Fruit fly (Drosophila melanogaster) whole organism, embryonic: ENCODE results near the gene Cyp4d1.

Source experiments
- Ada2b ChIP-seq: fragments of 200-800 bp; sonication (Bioruptor generic); IDR thresholded peaks from 2 replicates; pipeline ENCODE4 v1.3.6; 2022; ENCODE audit warnings: missing biosample characterization, missing genetic modification characterization
- Aef1 ChIP-seq: fragments of 200-800 bp; sonication (Bioruptor generic); IDR thresholded peaks from 3 replicates; pipeline ENCODE4 v1.3.6; 2022; ENCODE audit warnings: missing biosample characterization, missing genetic modification characterization
- Bteb2 ChIP-seq: fragments of 200-800 bp; sonication (Bioruptor generic); optimal IDR thresholded peaks from 2 replicates; lab custom pipeline; 2016; ENCODE audit warnings: missing biosample characterization, missing genetic modification characterization
- CG1024 ChIP-seq: fragments of 200-800 bp; sonication (Bioruptor generic); IDR thresholded peaks from 2 replicates; pipeline ENCODE4 v1.3.6; 2022; ENCODE audit warnings: missing biosample characterization, missing genetic modification characterization
- CG11695 ChIP-seq: fragments of 200-800 bp; sonication (Bioruptor generic); IDR thresholded peaks from 3 replicates; pipeline ENCODE4 v1.3.6; 2022; ENCODE audit warnings: missing biosample characterization, missing genetic modification characterization
- CG11723 ChIP-seq: fragments of 200-800 bp; sonication (Bioruptor generic); optimal IDR thresholded peaks from 2 replicates; lab custom pipeline; 2017; ENCODE audit warnings: missing biosample characterization, mild to moderate bottlenecking, missing genetic modification characterization
- CG12236 ChIP-seq: fragments of 200-800 bp; sonication (Bioruptor generic); optimal IDR thresholded peaks from 2 replicates; lab custom pipeline; 2016; ENCODE audit warnings: missing biosample characterization, missing genetic modification characterization
- CG12769 ChIP-seq: fragments of 200-800 bp; sonication (Bioruptor generic); optimal IDR thresholded peaks from 2 replicates; lab custom pipeline; 2019; ENCODE audit warnings: missing biosample characterization, mild to moderate bottlenecking, missing genetic modification characterization, moderate library complexity
- CG14860 ChIP-seq: fragments of 200-800 bp; sonication (Bioruptor generic); IDR thresholded peaks from 3 replicates; pipeline ENCODE4 v1.3.6; 2022; ENCODE audit warnings: missing biosample characterization, missing genetic modification characterization; ENCODE audit not compliant: partially characterized antibody
- CG15601 ChIP-seq: fragments of 200-800 bp; sonication (Bioruptor generic); optimal IDR thresholded peaks from 3 replicates; lab custom pipeline; 2019; ENCODE audit warnings: missing biosample characterization, mild to moderate bottlenecking, missing genetic modification characterization, moderate library complexity
- CG16813 ChIP-seq: fragments of 200-800 bp; sonication (Bioruptor generic); IDR thresholded peaks from 3 replicates; pipeline ENCODE4 v1.3.6; 2022; ENCODE audit warnings: missing biosample characterization, missing genetic modification characterization; ENCODE audit not compliant: partially characterized antibody
- CG17802 ChIP-seq: fragments of 200-800 bp; sonication (Bioruptor generic); optimal IDR thresholded peaks from 2 replicates; lab custom pipeline; 2018; ENCODE audit warnings: missing biosample characterization, mild to moderate bottlenecking, missing genetic modification characterization, moderate library complexity
- CG18764 ChIP-seq: fragments of 200-800 bp; sonication (Bioruptor generic); optimal IDR thresholded peaks from 3 replicates; lab custom pipeline; 2016; ENCODE audit warnings: missing biosample characterization, missing genetic modification characterization
- CG30403 ChIP-seq: fragments of 200-800 bp; sonication (Bioruptor generic); optimal IDR thresholded peaks from 3 replicates; lab custom pipeline; 2016; ENCODE audit warnings: missing biosample characterization, missing genetic modification characterization
- CG31224 ChIP-seq: fragments of 200-800 bp; sonication (Bioruptor generic); IDR thresholded peaks from 2 replicates; pipeline ENCODE4 v1.3.6; 2022; ENCODE audit warnings: missing biosample characterization, missing genetic modification characterization
- CG31365 ChIP-seq: fragments of 200-800 bp; sonication (Bioruptor generic); optimal IDR thresholded peaks from 2 replicates; lab custom pipeline; 2018; ENCODE audit warnings: missing biosample characterization, mild to moderate bottlenecking, missing genetic modification characterization
- CG31441 ChIP-seq: fragments of 200-800 bp; sonication (Bioruptor generic); IDR thresholded peaks from 2 replicates; pipeline ENCODE4 v1.3.6; 2022; ENCODE audit warnings: missing biosample characterization, missing genetic modification characterization
- CG3163 ChIP-seq: fragments of 200-800 bp; sonication (Bioruptor generic); optimal IDR thresholded peaks from 3 replicates; lab custom pipeline; 2016; ENCODE audit warnings: missing biosample characterization, missing genetic modification characterization
- CG32772 ChIP-seq: fragments of 200-800 bp; sonication (Bioruptor generic); IDR thresholded peaks from 2 replicates; pipeline ENCODE4 v1.3.6; 2022; ENCODE audit warnings: missing biosample characterization, missing genetic modification characterization
- CG5953 ChIP-seq: fragments of 200-800 bp; sonication (Bioruptor generic); IDR thresholded peaks from 2 replicates; pipeline ENCODE4 v1.3.6; 2022; ENCODE audit warnings: missing biosample characterization, missing genetic modification characterization
- CG8924 ChIP-seq: fragments of 200-800 bp; optimal IDR thresholded peaks from 3 replicates; lab custom pipeline; 2019; ENCODE audit warnings: missing biosample characterization, mild to moderate bottlenecking, missing genetic modification characterization, moderate library complexity
- CG9437 ChIP-seq: fragments of 200-800 bp; sonication (Bioruptor generic); optimal IDR thresholded peaks from 2 replicates; lab custom pipeline; 2018; ENCODE audit warnings: missing biosample characterization, mild to moderate bottlenecking, missing genetic modification characterization
- CG9797 ChIP-seq: fragments of 200-800 bp; sonication (Bioruptor generic); optimal IDR thresholded peaks from 3 replicates; lab custom pipeline; 2018; ENCODE audit warnings: missing biosample characterization, mild to moderate bottlenecking, missing genetic modification characterization
- CG9817 ChIP-seq: fragments of 200-800 bp; sonication (Bioruptor generic); optimal IDR thresholded peaks from 2 replicates; lab custom pipeline; 2018; ENCODE audit warnings: missing biosample characterization, mild to moderate bottlenecking, missing genetic modification characterization, moderate library complexity
- Dip3 ChIP-seq: fragments of 200-800 bp; sonication (Bioruptor generic); optimal IDR thresholded peaks from 3 replicates; lab custom pipeline; 2016; ENCODE audit warnings: missing biosample characterization, missing genetic modification characterization
- Dp ChIP-seq: fragments of 200-800 bp; sonication (Bioruptor generic); optimal IDR thresholded peaks from 2 replicates; lab custom pipeline; 2018; ENCODE audit warnings: missing biosample characterization, mild to moderate bottlenecking, missing genetic modification characterization, moderate library complexity
- Fer1 ChIP-seq: fragments of 200-800 bp; sonication (Bioruptor generic); optimal IDR thresholded peaks from 2 replicates; lab custom pipeline; 2017; ENCODE audit warnings: missing biosample characterization, mild to moderate bottlenecking, missing genetic modification characterization
- Hr78 ChIP-seq, 2 experiments: fragments of 200-800 bp in 1 of 2; fragments of >200 bp in 1 of 2; sonication (Bioruptor generic) in 1 of 2; optimal IDR thresholded peaks; 2 replicates each; lab custom pipeline; 2017 to 2019; ENCODE audit warnings: missing biosample characterization in 2 of 2, missing genetic modification characterization in 2 of 2, mild to moderate bottlenecking in 1 of 2, moderate library complexity in 1 of 2
- Med ChIP-seq: fragments of 200-800 bp; sonication (Bioruptor generic); peaks from one replicate; lab custom pipeline; 2016; ENCODE audit warnings: missing biosample characterization, missing genetic modification characterization, mild to moderate bottlenecking, inconsistent platforms, moderate library complexity
- Meics ChIP-seq: fragments of 200-800 bp; sonication (Bioruptor generic); optimal IDR thresholded peaks from 2 replicates; lab custom pipeline; 2017; ENCODE audit warnings: missing biosample characterization, mild to moderate bottlenecking, missing genetic modification characterization
- Ptx1 ChIP-seq: fragments of 200-800 bp; sonication (Bioruptor generic); IDR thresholded peaks from 2 replicates; pipeline ENCODE4 v1.3.6; 2022; ENCODE audit warnings: missing biosample characterization, missing genetic modification characterization
- Six4 ChIP-seq: fragments of 200-800 bp; sonication (Bioruptor generic); optimal IDR thresholded peaks from 2 replicates; lab custom pipeline; 2016; ENCODE audit warnings: missing biosample characterization, missing genetic modification characterization
- Sox102F ChIP-seq: fragments of 200-800 bp; sonication (Bioruptor generic); optimal IDR thresholded peaks from 2 replicates; lab custom pipeline; 2018; ENCODE audit warnings: missing biosample characterization, mild to moderate bottlenecking, missing genetic modification characterization, moderate library complexity
- Sry-δ ChIP-seq: fragments of 200-800 bp; sonication (Bioruptor generic); optimal IDR thresholded peaks from 2 replicates; lab custom pipeline; 2016; ENCODE audit warnings: missing biosample characterization, missing genetic modification characterization
- dan ChIP-seq: fragments of 200-800 bp; sonication (Bioruptor generic); IDR thresholded peaks from 2 replicates; pipeline ENCODE4 v1.3.6; 2022; ENCODE audit warnings: missing biosample characterization, missing genetic modification characterization
- fd102C ChIP-seq: fragments of 200-800 bp; sonication (Bioruptor generic); optimal IDR thresholded peaks from 2 replicates; lab custom pipeline; 2018; ENCODE audit warnings: missing biosample characterization, mild to moderate bottlenecking, missing genetic modification characterization, moderate library complexity
- gro ChIP-seq: fragments of 200-800 bp; sonication (Bioruptor generic); optimal IDR thresholded peaks from 2 replicates; lab custom pipeline; 2016; ENCODE audit warnings: missing biosample characterization, missing genetic modification characterization
- ham ChIP-seq: fragments of 200-800 bp; sonication (Bioruptor generic); IDR thresholded peaks from 2 replicates; pipeline ENCODE4 v1.3.6; 2022; ENCODE audit warnings: missing biosample characterization, missing genetic modification characterization
- lab ChIP-seq: fragments of 200-800 bp; sonication (Bioruptor generic); optimal IDR thresholded peaks from 3 replicates; lab custom pipeline; 2017; ENCODE audit warnings: missing biosample characterization, missing genetic modification characterization, mild to moderate bottlenecking, moderate library complexity, missing genetic modification reagents
- lbe ChIP-seq: fragments of 200-800 bp; sonication (Bioruptor generic); optimal IDR thresholded peaks from 2 replicates; lab custom pipeline; 2016; ENCODE audit warnings: missing biosample characterization, mild to moderate bottlenecking, missing genetic modification characterization
- lilli ChIP-seq: fragments of 200-800 bp; sonication (Bioruptor generic); optimal IDR thresholded peaks from 3 replicates; lab custom pipeline; 2016; ENCODE audit warnings: missing biosample characterization, missing genetic modification characterization
- nerfin-1 ChIP-seq: fragments of 200-800 bp; sonication (Bioruptor generic); optimal IDR thresholded peaks from 3 replicates; lab custom pipeline; 2019; ENCODE audit warnings: missing biosample characterization, mild to moderate bottlenecking, missing genetic modification characterization, moderate library complexity
- pho ChIP-seq: fragments of 200-800 bp; sonication (Bioruptor generic); optimal IDR thresholded peaks from 2 replicates; lab custom pipeline; 2016; ENCODE audit warnings: missing biosample characterization, missing genetic modification characterization
- prd ChIP-seq, 3 experiments: fragments of >200 bp in 2 of 3; fragments of 200-800 bp in 1 of 3; sonication (Bioruptor generic) in 1 of 3; optimal IDR thresholded peaks in 2 of 3; IDR thresholded peaks in 1 of 3; 2 replicates in 2 of 3; 3 replicates in 1 of 3; pipeline versions ENCODE4 v1.3.6 to Lab custom; 2017 to 2022; ENCODE audit warnings: missing biosample characterization in 1 of 3, missing genetic modification characterization in 1 of 3
- pros ChIP-seq: fragments of 200-800 bp; sonication (Bioruptor generic); optimal IDR thresholded peaks from 3 replicates; lab custom pipeline; 2019; ENCODE audit warnings: missing biosample characterization, mild to moderate bottlenecking, missing genetic modification characterization, moderate library complexity
- row ChIP-seq: fragments of 200-800 bp; sonication (Bioruptor generic); IDR thresholded peaks from 3 replicates; pipeline ENCODE4 v1.3.6; 2022; ENCODE audit warnings: missing biosample characterization, missing genetic modification characterization
- sens ChIP-seq: fragments of 200-800 bp; sonication (Bioruptor generic); peaks from one replicate; lab custom pipeline; 2016; ENCODE audit warnings: missing biosample characterization, missing genetic modification characterization
- slp2 ChIP-seq: fragments of 200-800 bp; sonication (Bioruptor generic); optimal IDR thresholded peaks from 2 replicates; lab custom pipeline; 2016; ENCODE audit warnings: missing biosample characterization, missing genetic modification characterization
- sqz ChIP-seq: fragments of 200-800 bp; sonication (Bioruptor generic); optimal IDR thresholded peaks from 3 replicates; lab custom pipeline; 2018; ENCODE audit warnings: missing biosample characterization, mild to moderate bottlenecking, missing genetic modification characterization
- ttk ChIP-seq: fragments of 200-800 bp; sonication (Bioruptor generic); IDR thresholded peaks from 2 replicates; pipeline ENCODE4 v2.1.2; 2022; ENCODE audit warnings: missing biosample characterization, missing genetic modification characterization

The Cyp4d1 gene

DNA sequence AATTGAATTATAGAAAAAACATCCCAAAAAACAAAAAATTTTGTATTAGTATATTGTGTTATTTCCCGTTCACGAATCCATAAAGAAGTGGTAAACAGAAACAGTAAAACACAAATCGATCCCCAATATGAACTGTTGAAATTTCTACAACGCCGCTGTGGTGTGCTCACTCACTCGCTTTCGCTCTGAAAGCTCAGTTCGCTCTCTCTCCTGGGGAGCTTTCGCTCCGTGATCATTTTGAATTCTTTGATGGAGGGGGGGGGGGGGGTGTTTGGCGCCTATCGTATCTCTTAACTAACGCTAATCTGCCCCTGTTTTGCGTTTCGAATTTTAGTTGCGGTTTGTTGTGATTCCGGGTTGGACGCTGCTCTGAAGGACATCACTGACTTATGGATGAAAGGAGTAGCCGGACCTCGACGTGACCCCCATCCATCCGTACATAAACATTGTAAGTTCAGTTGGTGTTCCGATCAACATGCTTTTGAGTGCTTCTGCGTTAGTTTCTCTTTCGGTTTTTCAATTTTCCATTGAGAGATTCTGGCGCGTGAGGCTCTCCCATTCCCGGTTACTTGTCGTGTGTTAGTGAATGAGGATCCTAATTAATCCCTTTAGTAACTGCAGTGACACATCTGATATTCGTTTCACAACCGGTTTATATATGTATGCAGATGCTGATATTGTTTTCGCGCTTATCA is 20.7 kb downstream of the Cyp4d1 start, which contains the start of gene D2hgdh (continued):
- TF ChIP-seq CG9437 (GFP tag; lab: Kevin White, UChicago) (no peak), CG15601 (no peak), Bteb2 (no peak), CG9797 (GFP tag; lab: Kevin White, UChicago) (no peak), Fer1 (GFP tag; lab: Kevin White, UChicago) (no peak), Ada2b (GFP tag; lab: Robert Waterston, UW) (0 out of 2 replicates have a peak, but pooled peaks have one; percentile 7), CG12236 (GFP tag; lab: Kevin White, UChicago) (no peak), Dp (peak; percentile 20), Hr78 (GFP tag; optimal IDR thresholded peaks at IDR 0.05; lab: Kevin White, UChicago) (no peak), lbe (no peak), Dip3 (GFP tag; lab: Kevin White, UChicago) (no peak), CG12769 (no peak), fd102C (no peak), lab (GFP tag; lab: Kevin White, UChicago) (peak; percentile 38), sens (GFP tag; lab: Kevin White, UChicago) (peak; percentile 62), CG11723 (GFP tag; lab: Kevin White, UChicago) (no peak), pros (GFP tag; lab: Kevin White, UChicago) (no peak), CG31365 (tag; lab: Kevin White, UChicago) (no peak), CG14860 (GFP tag; lab: Robert Waterston, UW) (no peak), CG11695 (GFP tag; lab: Robert Waterston, UW) (no peak), CG31224 (GFP tag; lab: Robert Waterston, UW) (no peak), ham (GFP tag; lab: Robert Waterston, UW) (no peak), Ptx1 (GFP tag; lab: Robert Waterston, UW) (0 out of 2 replicates have a peak, but pooled peaks have one; percentile 10), Six4 (GFP tag; lab: Kevin White, UChicago) (no peak), Sox102F (GFP tag; lab: Kevin White, UChicago) (no peak), CG9817 (tag; lab: Kevin White, UChicago) (no peak), dan (no peak), CG16813 (GFP tag; lab: Robert Waterston, UW) (no peak), ttk (GFP tag; lab: Robert Waterston, UW) (no peak), CG1024 (GFP tag; lab: Robert Waterston, UW) (no peak), CG30403 (peak; percentile 4), CG31441 (GFP tag; lab: Robert Waterston, UW) (no peak), gro (peak; percentile 1), sqz (GFP tag; lab: Kevin White, UChicago) (no peak), Sry-δ (GFP tag; lab: Kevin White, UChicago) (no peak), slp2 (GFP tag; lab: Kevin White, UChicago) (no peak), prd (optimal IDR thresholded peaks at IDR 0.05; lab: Kevin White, UChicago) (no peak), prd (GFP tag; IDR thresholded peaks at IDR 0.05; lab: Robert Waterston, UW) (no peak), CG3163 (GFP tag; lab: Kevin White, UChicago) (peak; percentile 69), nerfin-1 (tag; lab: Kevin White, UChicago) (no peak), Aef1 (no peak), CG8924 (tag; lab: Kevin White, UChicago) (no peak), Meics (peak; percentile 8), CG32772 (GFP tag; lab: Robert Waterston, UW) (no peak), CG5953 (GFP tag; lab: Robert Waterston, UW) (no peak), pho (GFP tag; lab: Kevin White, UChicago) (no peak), CG17802 (tag; lab: Kevin White, UChicago) (no peak), CG18764 (no peak), Med (GFP tag; lab: Kevin White, UChicago) (peak; percentile 79), row (GFP tag; lab: Robert Waterston, UW) (peak; percentile 21; the same call in 1 of the 3 replicates), lilli (GFP tag; lab: Kevin White, UChicago) (peak; percentile 45)
